Worm (Caenorhabditis elegans) whole organism, young adult: Measurements from ENCODE around the gene nhr-88.
"Not testable (repeated sequence)": the region's sequence is repeated elsewhere in the genome, so short reads cannot be mapped to it uniquely, and the experiment has no call there.

Source experiments
- B0019.2 ChIP-seq: fragments of 200-800 bp; sonication (Bioruptor generic); conservative IDR thresholded peaks from 2 replicates; pipeline ENCODE4 v1.3.6; 2022; ENCODE audit warnings: missing genetic modification reagents, missing genetic modification characterization, missing compliant biosample characterization
- B0336.3 ChIP-seq: fragments of 200-800 bp; sonication (Bioruptor generic); IDR thresholded peaks from 2 replicates; pipeline ENCODE4 v1.3.6; 2022; ENCODE audit warnings: missing genetic modification characterization, missing compliant biosample characterization
- C06A6.2 ChIP-seq: fragments of 200-800 bp; sonication (Bioruptor generic); conservative IDR thresholded peaks from 2 replicates; pipeline ENCODE4 v1.3.6; 2022; ENCODE audit warnings: missing genetic modification characterization, missing compliant biosample characterization
- F22D6.2 ChIP-seq: sonication (generic microtip); optimal IDR thresholded peaks from 2 replicates; lab custom pipeline; 2016; ENCODE audit warnings: mild to moderate bottlenecking, missing genetic modification characterization, missing compliant biosample characterization
- F23B12.7 ChIP-seq: sonication (generic microtip); optimal IDR thresholded peaks from 2 replicates; lab custom pipeline; 2017; ENCODE audit warnings: missing genetic modification characterization, mild to moderate bottlenecking, missing compliant biosample characterization, antibody characterized with exemption, moderate library complexity; ENCODE audit not compliant: insufficient read depth
- F55B11.4 ChIP-seq: sonication (generic microtip); optimal IDR thresholded peaks from 2 replicates; lab custom pipeline; 2016; ENCODE audit warnings: missing compliant biosample characterization, missing genetic modification characterization, borderline replicate concordance; ENCODE audit not compliant: insufficient read depth
- K11D2.4 ChIP-seq: fragments of 200-800 bp; sonication (Bioruptor generic); IDR thresholded peaks from 2 replicates; pipeline ENCODE4 v1.3.6; 2022; ENCODE audit warnings: missing genetic modification reagents, missing genetic modification characterization, missing compliant biosample characterization
- K12H6.12 ChIP-seq: fragments of 200-800 bp; sonication (Bioruptor generic); optimal IDR thresholded peaks from 2 replicates; lab custom pipeline; 2018; ENCODE audit warnings: mild to moderate bottlenecking, missing genetic modification characterization, missing compliant biosample characterization
- Y53G8AR.9 ChIP-seq: fragments of 200-800 bp; sonication (Bioruptor generic); conservative IDR thresholded peaks from 2 replicates; pipeline ENCODE4 v1.3.6; 2022; ENCODE audit warnings: missing genetic modification reagents, missing genetic modification characterization, missing compliant biosample characterization
- Y56A3A.18 ChIP-seq: fragments of 200-800 bp; sonication (Bioruptor generic); IDR thresholded peaks from 2 replicates; pipeline ENCODE4 v1.3.6; 2022; ENCODE audit warnings: missing genetic modification reagents, missing genetic modification characterization, missing compliant biosample characterization
- aptf-2 ChIP-seq: fragments of 200-800 bp; sonication (Bioruptor generic); conservative IDR thresholded peaks from 2 replicates; pipeline ENCODE4 v1.3.6; 2022; ENCODE audit warnings: missing genetic modification reagents, missing genetic modification characterization, missing compliant biosample characterization
- aptf-3 ChIP-seq: fragments of 200-800 bp; sonication (Bioruptor generic); IDR thresholded peaks from 2 replicates; pipeline ENCODE4 v1.3.6; 2022; ENCODE audit warnings: missing genetic modification characterization, missing compliant biosample characterization
- atf-7 ChIP-seq: sonication (generic microtip); optimal IDR thresholded peaks from 2 replicates; lab custom pipeline; 2017; ENCODE audit warnings: mild to moderate bottlenecking, missing genetic modification characterization, missing compliant biosample characterization
- attf-6 ChIP-seq: fragments of 200-800 bp; sonication (Bioruptor generic); IDR thresholded peaks from 2 replicates; pipeline ENCODE4 v1.3.6; 2022; ENCODE audit warnings: missing genetic modification reagents, missing genetic modification characterization, missing compliant biosample characterization
- ceh-100 ChIP-seq: fragments of 200-800 bp; sonication (Bioruptor generic); IDR thresholded peaks from 2 replicates; pipeline ENCODE4 v1.3.6; 2022; ENCODE audit warnings: missing genetic modification reagents, missing genetic modification characterization, missing compliant biosample characterization
- ceh-27 ChIP-seq: fragments of 200-800 bp; sonication (Bioruptor generic); optimal IDR thresholded peaks from 2 replicates; lab custom pipeline; 2018; ENCODE audit warnings: mild to moderate bottlenecking, missing genetic modification characterization, moderate library complexity, missing compliant biosample characterization
- ceh-79 ChIP-seq: sonication (generic microtip); optimal IDR thresholded peaks from 2 replicates; lab custom pipeline; 2017; ENCODE audit warnings: mild to moderate bottlenecking, missing genetic modification characterization, missing compliant biosample characterization
- dox-1 ChIP-seq: fragments of 200-800 bp; sonication (Bioruptor generic); IDR thresholded peaks from 2 replicates; pipeline ENCODE4 v1.3.6; 2022; ENCODE audit warnings: missing genetic modification reagents, missing genetic modification characterization, missing compliant biosample characterization
- dpff-1 ChIP-seq: sonication (generic microtip); optimal IDR thresholded peaks from 2 replicates; lab custom pipeline; 2017; ENCODE audit warnings: mild to moderate bottlenecking, missing genetic modification characterization, missing compliant biosample characterization
- egrh-3 ChIP-seq: fragments of 200-800 bp; sonication (Bioruptor generic); IDR thresholded peaks from 2 replicates; pipeline ENCODE4 v1.3.6; 2022; ENCODE audit warnings: missing genetic modification reagents, missing genetic modification characterization, missing compliant biosample characterization
- him-1 ChIP-seq: sonication (generic microtip); optimal IDR thresholded peaks from 2 replicates; lab custom pipeline; 2016; ENCODE audit warnings: missing genotype, missing genetic modification reagents, missing genetic modification characterization, missing compliant biosample characterization
- lin-40 ChIP-seq: sonication (generic microtip); optimal IDR thresholded peaks from 2 replicates; lab custom pipeline; 2016; ENCODE audit warnings: missing genetic modification characterization, mild to moderate bottlenecking, missing compliant biosample characterization, missing genotype, missing genetic modification reagents
- lir-1 ChIP-seq: fragments of 200-800 bp; sonication (Bioruptor generic); conservative IDR thresholded peaks from 2 replicates; pipeline ENCODE4 v1.3.6; 2022; ENCODE audit warnings: missing genetic modification reagents, missing genetic modification characterization, missing compliant biosample characterization
- madf-10 ChIP-seq: sonication (generic microtip); optimal IDR thresholded peaks from 2 replicates; lab custom pipeline; 2016; ENCODE audit warnings: mild to moderate bottlenecking, missing genetic modification characterization, missing compliant biosample characterization
- mcd-1 ChIP-seq: fragments of 200-800 bp; sonication (Bioruptor generic); IDR thresholded peaks from 2 replicates; pipeline ENCODE4 v1.3.6; 2022; ENCODE audit warnings: missing genetic modification reagents, missing genetic modification characterization, missing compliant biosample characterization
- nfya-1 ChIP-seq: sonication (generic microtip); optimal IDR thresholded peaks from 2 replicates; lab custom pipeline; 2017; ENCODE audit warnings: antibody characterized with exemption, missing compliant biosample characterization, missing genetic modification characterization, borderline replicate concordance; ENCODE audit not compliant: insufficient read depth
- nfya-2 ChIP-seq: fragments of 200-800 bp; sonication (Bioruptor generic); IDR thresholded peaks from 2 replicates; pipeline ENCODE4 v1.3.6; 2022; ENCODE audit warnings: missing genetic modification reagents, missing genetic modification characterization, missing compliant biosample characterization
- nhr-179 ChIP-seq: sonication (generic microtip); optimal IDR thresholded peaks from 2 replicates; lab custom pipeline; 2016; ENCODE audit warnings: mild to moderate bottlenecking, missing genetic modification characterization, missing compliant biosample characterization
- nhr-27 ChIP-seq: fragments of 200-800 bp; sonication (Bioruptor generic); optimal IDR thresholded peaks from 2 replicates; lab custom pipeline; 2018; ENCODE audit warnings: mild to moderate bottlenecking, missing genetic modification characterization, moderate library complexity, missing compliant biosample characterization
- nhr-80 ChIP-seq: sonication (generic microtip); optimal IDR thresholded peaks from 2 replicates; lab custom pipeline; 2016; ENCODE audit warnings: missing genetic modification characterization, missing compliant biosample characterization
- rpc-1 ChIP-seq, 2 experiments: fragments of 150-350 bp in 1 of 2; sonication (generic microtip) in 1 of 2; optimal IDR thresholded peaks; 2 replicates each; lab custom pipeline; 2014 to 2018; ENCODE audit warnings: missing biosample characterization in 1 of 2, missing genetic modification characterization in 1 of 2, missing genetic modification reagents in 1 of 2, missing genotype in 1 of 2
- sdz-38 ChIP-seq: sonication (generic microtip); optimal IDR thresholded peaks from 2 replicates; lab custom pipeline; 2016; ENCODE audit warnings: missing genotype, missing genetic modification characterization, missing compliant biosample characterization
- snpc-1.1 ChIP-seq: sonication (generic microtip); optimal IDR thresholded peaks from 2 replicates; lab custom pipeline; 2017; ENCODE audit warnings: missing genetic modification characterization, mild to moderate bottlenecking, missing compliant biosample characterization, antibody characterized with exemption, moderate library complexity, missing genotype, missing genetic modification reagents; ENCODE audit not compliant: insufficient read depth
- tbp1 ChIP-seq: fragments of 200-800 bp; sonication (Bioruptor generic); optimal IDR thresholded peaks from 2 replicates; lab custom pipeline; 2018; ENCODE audit warnings: mild to moderate bottlenecking, missing genetic modification characterization, missing compliant biosample characterization
- zfh-2 ChIP-seq: fragments of 200-800 bp; sonication (Bioruptor generic); conservative IDR thresholded peaks from 2 replicates; pipeline ENCODE4 v1.3.6; 2022; ENCODE audit warnings: missing genetic modification reagents, missing genetic modification characterization, missing compliant biosample characterization

The nhr-88 gene

ce11 chrII:2987854-2988350 is 11.5 kb downstream of the nhr-88 start, which contains the start of gene lido-7 (continued):
- TF ChIP-seq F23B12.7 (tag; lab: Kevin White, UChicago): peak; percentile 44
- no peak for TF ChIP-seq aptf-2 (GFP tag; lab: Robert Waterston, UW)
- peak; percentile 29 for TF ChIP-seq K12H6.12
- TF ChIP-seq nhr-80 (tag; lab: Kevin White, UChicago): peak; percentile 58
- no peak for TF ChIP-seq nfya-2 (GFP tag; lab: Robert Waterston, UW)
- TF ChIP-seq zfh-2 (GFP tag; lab: Robert Waterston, UW): peak; percentile 89
- no peak for TF ChIP-seq lir-1 (GFP tag; lab: Robert Waterston, UW)
- peak; percentile 83; the same call in 1 of the 2 replicates for TF ChIP-seq egrh-3 (GFP tag; lab: Robert Waterston, UW)
- no peak for TF ChIP-seq F22D6.2 (tag; lab: Kevin White, UChicago)
- TF ChIP-seq ceh-27: peak; percentile 63
- TF ChIP-seq atf-7 (tag; lab: Kevin White, UChicago): no peak
- TF ChIP-seq nhr-179 (tag; lab: Kevin White, UChicago): no peak
- TF ChIP-seq snpc-1.1 (tag; lab: Kevin White, UChicago): no peak
- TF ChIP-seq dox-1 (GFP tag; lab: Robert Waterston, UW): peak; percentile 36; the same call in 1 of the 2 replicates
- TF ChIP-seq C06A6.2 (GFP tag; lab: Robert Waterston, UW): no peak
- no peak for TF ChIP-seq Y56A3A.18 (GFP tag; lab: Robert Waterston, UW)
- TF ChIP-seq B0336.3 (GFP tag; lab: Robert Waterston, UW): no peak
- peak; percentile 11 for TF ChIP-seq madf-10
- no peak for TF ChIP-seq lin-40 (tag; lab: Kevin White, UChicago)
- no peak for TF ChIP-seq ceh-79 (tag; lab: Kevin White, UChicago)
- no peak for TF ChIP-seq nhr-27 (tag; lab: Kevin White, UChicago)
- no peak for TF ChIP-seq dpff-1 (tag; lab: Kevin White, UChicago)
- peak; percentile 74 for TF ChIP-seq ceh-100 (GFP tag; lab: Robert Waterston, UW)
- no peak for TF ChIP-seq aptf-3
- TF ChIP-seq mcd-1 (GFP tag; lab: Robert Waterston, UW): peak; percentile 61
- TF ChIP-seq K11D2.4 (GFP tag; lab: Robert Waterston, UW): 0 out of 2 replicates have a peak, but pooled peaks have one; percentile 26
- no peak for TF ChIP-seq sdz-38 (tag; lab: Kevin White, UChicago)
- TF ChIP-seq him-1 (tag; lab: Kevin White, UChicago): no peak
- no peak for TF ChIP-seq F55B11.4 (tag; lab: Kevin White, UChicago)
- TF ChIP-seq tbp1 (GFP tag; lab: Kevin White, UChicago): no peak
- TF ChIP-seq attf-6: no peak
- TF ChIP-seq nfya-1 (tag; lab: Kevin White, UChicago): no peak
- TF ChIP-seq, all 124 proteins: peak for 21

- peak; percentile 58; the same call in 1 of the 2 replicates for TF ChIP-seq egrh-3 (GFP tag; lab: Robert Waterston, UW)
- TF ChIP-seq ceh-100 (GFP tag; lab: Robert Waterston, UW): 0 out of 2 replicates have a peak, but pooled peaks have one; percentile 14
- not testable (repeated sequence) for TF ChIP-seq rpc-1 (optimal IDR thresholded peaks at IDR 0.05; lab: Kevin White, UChicago)
- TF ChIP-seq rpc-1 (tag; optimal IDR thresholded peaks at IDR 0.05; lab: Kevin White, UChicago): peak; percentile 40
- TF ChIP-seq mcd-1 (GFP tag; lab: Robert Waterston, UW): peak; percentile 16; the same call in 1 of the 2 replicates
- TF ChIP-seq zfh-2 (GFP tag; lab: Robert Waterston, UW): 0 out of 2 replicates have a peak, but pooled peaks have one; percentile 15
Observed at ce11 chrII:2989076-2989475, 12.6 kb downstream of the nhr-88 start.

DNA sequence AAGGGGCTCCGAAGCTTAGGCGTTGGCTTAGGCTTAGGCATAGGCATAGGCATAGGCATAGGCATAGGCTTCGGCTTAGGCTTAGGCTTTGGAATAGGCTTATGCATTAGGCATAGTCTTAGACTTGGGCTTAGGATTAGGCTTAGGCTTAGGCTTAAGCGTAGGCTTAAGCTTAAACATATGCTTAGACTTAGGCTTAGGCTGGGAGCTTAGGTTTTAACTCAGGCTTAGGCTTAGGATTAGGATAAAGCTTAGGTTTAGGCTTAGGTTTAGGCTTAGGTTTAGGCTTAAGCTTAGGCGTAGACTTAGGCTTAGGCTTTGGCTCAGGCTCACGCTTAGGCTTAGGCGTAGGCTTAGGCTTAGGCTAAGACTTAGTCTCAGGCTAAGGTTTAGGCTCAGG is 13.7 kb downstream of the nhr-88 start:
- TF ChIP-seq Y53G8AR.9 (GFP tag; lab: Robert Waterston, UW) (0 out of 2 replicates have a peak, but pooled peaks have one; percentile 28), B0019.2 (GFP tag; lab: Robert Waterston, UW) (no peak)
